Fruit fly (Drosophila melanogaster) whole organism, adult: Measurements from ENCODE around the gene CG15143.

ENCODE experiments used
- CG12768 ChIP-seq: fragments of 200-800 bp; sonication (Bioruptor generic); optimal IDR thresholded peaks from 2 replicates; lab custom pipeline; 2017; ENCODE audit warnings: missing biosample characterization, missing genetic modification characterization, mild to moderate bottlenecking, moderate library complexity, missing genetic modification reagents
- CG5204 ChIP-seq: fragments of 200-800 bp; sonication (Bioruptor generic); optimal IDR thresholded peaks from 2 replicates; lab custom pipeline; 2016; ENCODE audit warnings: missing biosample characterization, missing genetic modification characterization
- pad ChIP-seq: fragments of 200-800 bp; sonication (Bioruptor generic); optimal IDR thresholded peaks from 3 replicates; lab custom pipeline; 2017; ENCODE audit warnings: missing biosample characterization, missing genetic modification characterization, mild to moderate bottlenecking, moderate library complexity, missing genetic modification reagents

DNA sequence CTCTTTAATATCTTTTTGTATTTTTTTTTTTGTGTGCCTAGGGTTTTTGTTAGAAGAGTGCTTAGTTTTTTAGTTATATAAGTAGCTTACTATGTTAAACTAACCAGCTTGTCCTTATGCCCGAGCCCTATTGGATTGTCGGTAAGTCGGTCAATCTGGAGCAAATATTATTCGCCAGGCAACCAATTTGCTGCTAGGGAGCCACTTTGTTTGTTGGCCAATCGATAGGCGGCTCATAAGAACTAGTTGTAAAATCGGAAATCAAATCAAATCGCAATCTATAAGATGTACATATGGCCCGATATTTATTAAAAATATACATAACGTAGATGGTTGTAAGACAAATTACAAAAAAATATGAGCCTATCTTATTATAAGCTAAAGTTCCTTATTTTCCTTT lies 4.7 kb upstream of the CG15143 start, which contains the start of gene CG15144:
- TF ChIP-seq CG5204, result no peak
- TF ChIP-seq CG12768 (GFP tag; lab: Kevin White, UChicago), result no peak
- TF ChIP-seq pad (GFP tag; lab: Kevin White, UChicago), result no peak
